Fruit fly (Drosophila melanogaster) S2 (cell line): ENCODE measurements around the gene CG31635.

Experiments
- CG8478 ChIP-seq: fragments of >200 bp; optimal IDR thresholded peaks from 2 replicates; lab custom pipeline; 2018
- CTCF ChIP-seq, 2 experiments: fragments of >200 bp; optimal IDR thresholded peaks; 2 replicates each; lab custom pipeline; 2018

DNA sequence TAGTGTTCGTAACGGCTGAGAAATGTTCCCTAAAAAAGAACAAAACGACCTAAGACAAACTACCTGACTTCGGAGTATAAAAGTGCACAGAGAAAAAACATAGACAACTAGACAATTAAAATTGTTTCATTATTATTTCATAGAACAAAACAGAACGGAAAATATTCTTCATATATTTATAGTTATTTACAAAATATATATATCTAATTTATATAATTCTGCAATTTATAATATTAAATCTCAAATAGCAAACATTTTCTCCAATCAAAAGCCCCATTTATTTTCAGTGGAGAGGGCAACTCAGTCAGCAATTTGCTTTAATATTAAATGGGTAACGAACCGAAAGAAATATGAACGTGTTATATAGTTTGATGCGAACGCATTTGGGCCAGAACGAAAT, 53.9 kb downstream of the CG31635 start:
- TF ChIP-seq CTCF (optimal IDR thresholded peaks at IDR 0.05; lab: Kevin White, UChicago) = no peak
- no peak for TF ChIP-seq CG8478 (lab: Kevin White, UChicago)
